Fruit fly (Drosophila melanogaster): ENCODE results near the gene Pcyt2.

Gene Pcyt2

DNA sequence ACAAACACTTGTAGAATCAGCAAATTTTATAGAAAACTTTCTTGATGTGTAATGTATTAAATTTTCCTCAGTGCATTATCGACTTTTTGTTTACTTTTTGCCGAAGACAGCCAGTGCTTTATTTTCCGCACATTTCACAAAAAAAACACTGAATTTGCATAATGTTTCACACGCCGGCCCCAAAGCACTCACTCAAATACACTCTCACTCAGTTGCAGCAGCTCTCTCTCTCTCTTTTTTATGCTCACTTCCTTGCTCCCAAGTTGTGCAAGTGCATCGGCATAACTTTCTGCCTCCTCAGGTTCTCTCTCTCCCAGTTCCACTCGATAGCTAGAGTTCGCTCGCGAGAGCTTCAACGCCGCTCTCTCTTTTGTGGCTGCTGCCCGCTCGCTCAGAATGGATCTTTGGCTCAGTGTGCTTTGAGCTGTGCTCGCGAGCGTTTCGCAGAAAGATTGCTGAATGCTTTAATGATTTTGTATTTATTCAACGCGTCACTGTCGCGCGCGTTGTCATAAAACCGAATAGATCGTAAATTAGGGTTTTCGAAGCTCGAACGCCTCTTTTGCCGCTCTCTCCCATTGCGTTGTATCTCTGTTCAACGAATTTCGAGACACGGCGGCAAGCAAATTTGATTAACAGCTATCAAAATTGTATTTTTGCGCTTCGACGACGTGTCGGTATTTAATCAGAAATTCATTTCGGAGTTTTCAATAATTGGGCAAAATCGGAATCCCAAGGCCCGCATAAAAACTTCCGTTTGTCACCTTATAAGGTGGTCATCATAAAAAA is 33.2 kb downstream of the Pcyt2 start (continued):
- TF ChIP-seq CG2116 (GFP tag; optimal IDR thresholded peaks at IDR 0.05) = no peak
- TF ChIP-seq Stat92E (GFP tag; optimal IDR thresholded peaks at IDR 0.05) = peak in 1 of 3 experiments; percentile 61
- peak; percentile 28 for TF ChIP-seq CG17912 (GFP tag; optimal IDR thresholded peaks at IDR 0.05)
- TF ChIP-seq CG16815 (GFP tag; optimal IDR thresholded peaks at IDR 0.05) = no peak
- TF ChIP-seq sd (tag; optimal IDR thresholded peaks at IDR 0.05) = peak; percentile 76
- peak; percentile 75 for TF ChIP-seq nom (GFP tag; optimal IDR thresholded peaks at IDR 0.05)
- no peak for TF ChIP-seq pnt (GFP tag; optimal IDR thresholded peaks at IDR 0.05)
- TF ChIP-seq D19A (tag; optimal IDR thresholded peaks at IDR 0.05) = peak; percentile 18
- TF ChIP-seq CG10979 (tag; optimal IDR thresholded peaks at IDR 0.05) = no peak
- TF ChIP-seq sens (GFP tag) = peak; percentile 71
- TF ChIP-seq eve (GFP tag; optimal IDR thresholded peaks at IDR 0.05) = no peak
- no peak for TF ChIP-seq CG15011 (GFP tag; optimal IDR thresholded peaks at IDR 0.05)
- no peak for TF ChIP-seq Rx (GFP tag; IDR thresholded peaks at IDR 0.05)
- no peak for TF ChIP-seq cad (GFP tag; optimal IDR thresholded peaks at IDR 0.05)
- no peak for TF ChIP-seq fd96Cb (tag; optimal IDR thresholded peaks at IDR 0.05)
- TF ChIP-seq inv (GFP tag; IDR thresholded peaks at IDR 0.05; ENCODE audit: partially characterized antibody) = peak; percentile 20; the same call in 1 of the 2 replicates
- TF ChIP-seq CG3847 (GFP tag; IDR thresholded peaks at IDR 0.05) = no peak
- no peak for TF ChIP-seq CG16779 (GFP tag; IDR thresholded peaks at IDR 0.05)
- TF ChIP-seq Sry-β (GFP tag; optimal IDR thresholded peaks at IDR 0.05) = no peak
- TF ChIP-seq CG10366 (GFP tag; IDR thresholded peaks at IDR 0.05) = no peak
- TF ChIP-seq scrt (GFP tag; optimal IDR thresholded peaks at IDR 0.05) = peak; percentile 4
- TF ChIP-seq Dp (GFP tag; optimal IDR thresholded peaks at IDR 0.05) = no peak
- TF ChIP-seq sob (GFP tag; IDR thresholded peaks at IDR 0.05) = peak; percentile 47; the same call in 1 of the 2 replicates
- no peak for TF ChIP-seq CG10654 (GFP tag; optimal IDR thresholded peaks at IDR 0.05)
- no peak for TF ChIP-seq CG43689 (GFP tag; IDR thresholded peaks at IDR 0.05)
- TF ChIP-seq bbx (GFP tag; IDR thresholded peaks at IDR 0.05; ENCODE audit: partially characterized antibody) = peak; percentile 67
- TF ChIP-seq pum (GFP tag; optimal IDR thresholded peaks at IDR 0.05) = no peak
- TF ChIP-seq en (GFP tag; optimal IDR thresholded peaks at IDR 0.05) = no peak
- no peak for TF ChIP-seq CG31388 (GFP tag; optimal IDR thresholded peaks at IDR 0.05)
- peak; percentile 9 for TF ChIP-seq Spps (tag; optimal IDR thresholded peaks at IDR 0.05)
- peak; percentile 70 for TF ChIP-seq CG8359 (GFP tag; optimal IDR thresholded peaks at IDR 0.05; ENCODE audit: borderline replicate concordance)
- no peak for TF ChIP-seq Dek (tag; optimal IDR thresholded peaks at IDR 0.05)
- TF ChIP-seq sna (GFP tag; IDR thresholded peaks at IDR 0.05; ENCODE audit: partially characterized antibody) = peak; percentile 84
- TF ChIP-seq Hr3 (GFP tag; optimal IDR thresholded peaks at IDR 0.05) = no peak
- TF ChIP-seq YL-1 (GFP tag; optimal IDR thresholded peaks at IDR 0.05) = no peak
- no peak for TF ChIP-seq trem (tag; optimal IDR thresholded peaks at IDR 0.05)
- no peak for TF ChIP-seq sr (GFP tag; IDR thresholded peaks at IDR 0.05)
- peak; percentile 38 for TF ChIP-seq lab (GFP tag; optimal IDR thresholded peaks at IDR 0.05)
- no peak for TF ChIP-seq sens-2 (GFP tag; IDR thresholded peaks at IDR 0.05)

Data from whole organism, embryonic.